Fruit fly (Drosophila melanogaster) whole organism, adult: Measurements from ENCODE around the gene rin.

ENCODE experiments used
- CG11617 ChIP-seq: fragments of 200-800 bp; sonication (Bioruptor generic); optimal IDR thresholded peaks from 2 replicates; lab custom pipeline; 2017; ENCODE audit warnings: mild to moderate bottlenecking, missing biosample characterization, missing genetic modification reagents, missing genetic modification characterization
- CG14711 ChIP-seq: fragments of 200-800 bp; sonication (Bioruptor generic); optimal IDR thresholded peaks from 2 replicates; lab custom pipeline; 2018; ENCODE audit warnings: missing biosample characterization, mild to moderate bottlenecking, missing genetic modification characterization, moderate library complexity
- CG5204 ChIP-seq: fragments of 200-800 bp; sonication (Bioruptor generic); optimal IDR thresholded peaks from 2 replicates; lab custom pipeline; 2016; ENCODE audit warnings: missing biosample characterization, missing genetic modification characterization
- CG7045 ChIP-seq: fragments of 200-800 bp; sonication (Bioruptor generic); optimal IDR thresholded peaks from 2 replicates; lab custom pipeline; 2017; ENCODE audit warnings: missing biosample characterization, mild to moderate bottlenecking, missing genetic modification characterization
- CG7101 ChIP-seq: fragments of 200-800 bp; sonication (Bioruptor generic); optimal IDR thresholded peaks from 2 replicates; lab custom pipeline; 2018; ENCODE audit warnings: missing biosample characterization, mild to moderate bottlenecking, missing genetic modification characterization, moderate library complexity
- Clk ChIP-seq: fragments of 200-800 bp; sonication (Bioruptor generic); optimal IDR thresholded peaks from 2 replicates; lab custom pipeline; 2017; ENCODE audit warnings: missing biosample characterization, missing genetic modification characterization
- Crg-1 ChIP-seq: fragments of 200-800 bp; sonication (Bioruptor generic); optimal IDR thresholded peaks from 2 replicates; lab custom pipeline; 2016; ENCODE audit warnings: missing biosample characterization, missing genetic modification characterization
- Mnt ChIP-seq: fragments of 200-800 bp; sonication (Bioruptor generic); optimal IDR thresholded peaks from 2 replicates; lab custom pipeline; 2016; ENCODE audit warnings: missing biosample characterization, mild to moderate bottlenecking, missing genetic modification characterization
- bab1 ChIP-seq: fragments of 200-800 bp; sonication (Bioruptor generic); optimal IDR thresholded peaks from 3 replicates; lab custom pipeline; 2019; ENCODE audit warnings: missing biosample characterization, mild to moderate bottlenecking, missing genetic modification characterization, moderate library complexity
- cnc ChIP-seq, 2 experiments: fragments of >200 bp; optimal IDR thresholded peaks; 2 replicates each; lab custom pipeline; 2017
- kay ChIP-seq: fragments of 200-800 bp; sonication (Bioruptor generic); peaks from one replicate; lab custom pipeline; 2016; ENCODE audit warnings: missing biosample characterization, missing genetic modification characterization, borderline replicate concordance
- pad ChIP-seq: fragments of 200-800 bp; sonication (Bioruptor generic); optimal IDR thresholded peaks from 3 replicates; lab custom pipeline; 2017; ENCODE audit warnings: missing biosample characterization, missing genetic modification characterization, mild to moderate bottlenecking, moderate library complexity, missing genetic modification reagents
- tj ChIP-seq: fragments of 200-800 bp; sonication (Bioruptor generic); optimal IDR thresholded peaks from 3 replicates; lab custom pipeline; 2017; ENCODE audit warnings: missing biosample characterization, mild to moderate bottlenecking, missing genetic modification characterization, moderate library complexity
- toe ChIP-seq: fragments of 200-800 bp; sonication (Bioruptor generic); optimal IDR thresholded peaks from 2 replicates; lab custom pipeline; 2016; ENCODE audit warnings: missing biosample characterization, missing genetic modification characterization

DNA sequence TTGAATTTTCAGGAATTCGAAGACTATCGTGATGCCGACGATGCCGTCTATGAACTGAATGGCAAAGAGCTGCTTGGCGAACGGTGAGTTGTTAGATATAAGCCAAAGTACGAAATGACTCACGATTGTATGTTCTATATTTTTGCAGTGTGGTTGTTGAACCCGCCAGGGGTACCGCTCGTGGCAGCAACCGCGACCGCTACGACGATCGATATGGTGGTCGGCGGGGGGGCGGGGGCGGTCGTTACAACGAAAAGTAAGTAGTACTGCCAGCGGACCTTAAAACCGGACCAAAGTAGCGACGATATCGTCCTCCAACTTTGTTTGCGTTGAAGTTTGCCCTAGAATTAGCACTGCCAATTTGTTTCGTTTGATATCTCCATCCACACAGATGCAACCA is 15.3 kb downstream of the rin start:
- TF ChIP-seq CG7045 (GFP tag; lab: Kevin White, UChicago) (no peak), CG5204 (no peak), kay (no peak), CG7101 (tag; lab: Kevin White, UChicago) (no peak), bab1 (GFP tag; lab: Kevin White, UChicago) (no peak), CG14711 (tag; lab: Kevin White, UChicago) (no peak), CG11617 (no peak), toe (GFP tag; lab: Kevin White, UChicago) (no peak), cnc (optimal IDR thresholded peaks at IDR 0.05; lab: Kevin White, UChicago) (no peak), pad (no peak), tj (GFP tag; lab: Kevin White, UChicago) (no peak), Clk (GFP tag; lab: Kevin White, UChicago) (no peak), Mnt (GFP tag; lab: Kevin White, UChicago) (no peak), Crg-1 (GFP tag; lab: Kevin White, UChicago) (no peak)
